Worm (Caenorhabditis elegans) whole organism, L2 larva: ENCODE data around the gene hint-3.

Experiments
- C34F6.9 ChIP-seq: fragments of 150-350 bp; optimal IDR thresholded peaks from 2 replicates; lab custom pipeline; 2014; ENCODE audit warnings: missing biosample characterization, missing genetic modification characterization
- F13H6.1 ChIP-seq: sonication (generic microtip); optimal IDR thresholded peaks from 2 replicates; lab custom pipeline; 2016; ENCODE audit warnings: missing genetic modification characterization, missing compliant biosample characterization
- R02D3.7 ChIP-seq: fragments of 150-350 bp; optimal IDR thresholded peaks from 2 replicates; lab custom pipeline; 2014; ENCODE audit warnings: missing biosample characterization, missing genetic modification characterization
- Y55F3AM.14 ChIP-seq: fragments of 200-800 bp; sonication (Bioruptor generic); optimal IDR thresholded peaks from 2 replicates; lab custom pipeline; 2018; ENCODE audit warnings: mild to moderate bottlenecking, missing genetic modification characterization, missing compliant biosample characterization
- ZK546.5 ChIP-seq: sonication (generic microtip); optimal IDR thresholded peaks from 2 replicates; lab custom pipeline; 2017; ENCODE audit warnings: missing biosample characterization, missing genetic modification characterization
- alr-1 ChIP-seq: fragments of 150-350 bp; optimal IDR thresholded peaks from 2 replicates; lab custom pipeline; 2014; ENCODE audit warnings: missing biosample characterization, missing genetic modification characterization
- aly-2 ChIP-seq: fragments of 150-350 bp; optimal IDR thresholded peaks from 2 replicates; lab custom pipeline; 2014; ENCODE audit warnings: missing biosample characterization, missing genetic modification characterization
- ama-1 ChIP-seq: fragments of 150-350 bp; optimal IDR thresholded peaks from 2 replicates; lab custom pipeline; 2018; ENCODE audit warnings: inconsistent platforms
- blmp-1 ChIP-seq: sonication (generic microtip); optimal IDR thresholded peaks from 2 replicates; lab custom pipeline; 2017; ENCODE audit warnings: missing genetic modification characterization, mild to moderate bottlenecking, missing compliant biosample characterization, antibody characterized with exemption, moderate library complexity; ENCODE audit not compliant: insufficient read depth
- ceh-16 ChIP-seq: fragments of 150-350 bp; optimal IDR thresholded peaks from 2 replicates; lab custom pipeline; 2014; ENCODE audit warnings: missing biosample characterization, missing genetic modification characterization
- ceh-82 ChIP-seq: fragments of 150-350 bp; optimal IDR thresholded peaks from 2 replicates; lab custom pipeline; 2014; ENCODE audit warnings: missing biosample characterization, missing genetic modification characterization
- crh-2 ChIP-seq: sonication (generic microtip); optimal IDR thresholded peaks from 2 replicates; lab custom pipeline; 2017; ENCODE audit warnings: missing biosample characterization, missing genetic modification characterization
- dmd-4 ChIP-seq: sonication (generic microtip); optimal IDR thresholded peaks from 2 replicates; lab custom pipeline; 2017; ENCODE audit warnings: missing biosample characterization, missing genetic modification characterization
- egl-27 ChIP-seq: sonication (generic microtip); optimal IDR thresholded peaks from 3 replicates; lab custom pipeline; 2017; ENCODE audit warnings: missing biosample characterization, missing genetic modification reagents, missing genetic modification characterization
- elt-1 ChIP-seq: fragments of 150-350 bp; optimal IDR thresholded peaks from 2 replicates; lab custom pipeline; 2014; ENCODE audit warnings: missing biosample characterization, missing genetic modification characterization
- fos-1 ChIP-seq: fragments of 150-350 bp; optimal IDR thresholded peaks from 2 replicates; lab custom pipeline; 2014; ENCODE audit warnings: missing biosample characterization, missing genetic modification characterization
- gmeb-1 ChIP-seq: fragments of 150-350 bp; optimal IDR thresholded peaks from 2 replicates; lab custom pipeline; 2014; ENCODE audit warnings: missing biosample characterization, missing genetic modification characterization
- lin-11 ChIP-seq: fragments of 150-350 bp; sonication (generic microtip); optimal IDR thresholded peaks from 2 replicates; lab custom pipeline; 2014; ENCODE audit warnings: missing biosample characterization, missing genetic modification characterization, inconsistent platforms, mixed read lengths
- lin-13 ChIP-seq: fragments of 150-350 bp; optimal IDR thresholded peaks from 2 replicates; lab custom pipeline; 2014; ENCODE audit warnings: missing biosample characterization, missing genetic modification reagents, missing genetic modification characterization
- lin-39 ChIP-seq: fragments of 150-350 bp; optimal IDR thresholded peaks from 2 replicates; lab custom pipeline; 2014; ENCODE audit warnings: missing biosample characterization, missing genetic modification reagents, missing genetic modification characterization
- lsy-2 ChIP-seq, 2 experiments: fragments of 150-350 bp in 1 of 2; sonication (generic microtip) in 1 of 2; optimal IDR thresholded peaks; 2 replicates each; lab custom pipeline; 2014 to 2017; ENCODE audit warnings: missing biosample characterization in 2 of 2, missing genetic modification characterization in 2 of 2
- mab-5 ChIP-seq: fragments of 150-350 bp; optimal IDR thresholded peaks from 2 replicates; lab custom pipeline; 2014; ENCODE audit warnings: missing biosample characterization, missing genetic modification characterization
- mbf-1 ChIP-seq: sonication (generic microtip); optimal IDR thresholded peaks from 2 replicates; lab custom pipeline; 2017; ENCODE audit warnings: missing biosample characterization, missing genetic modification characterization
- mdl-1 ChIP-seq, 2 experiments: fragments of 150-350 bp in 1 of 2; sonication (generic microtip) in 1 of 2; optimal IDR thresholded peaks; 2 replicates each; lab custom pipeline; 2017; ENCODE audit warnings: missing biosample characterization in 2 of 2, missing genetic modification characterization in 2 of 2
- nhr-11 ChIP-seq: fragments of 150-350 bp; optimal IDR thresholded peaks from 2 replicates; lab custom pipeline; 2014; ENCODE audit warnings: missing biosample characterization, missing genetic modification characterization
- nhr-12 ChIP-seq: fragments of 150-350 bp; optimal IDR thresholded peaks from 2 replicates; lab custom pipeline; 2014; ENCODE audit warnings: missing biosample characterization, missing genetic modification characterization
- nhr-129 ChIP-seq: fragments of 150-350 bp; optimal IDR thresholded peaks from 2 replicates; lab custom pipeline; 2014; ENCODE audit warnings: missing biosample characterization, missing genetic modification characterization
- nhr-21 ChIP-seq: fragments of 150-350 bp; optimal IDR thresholded peaks from 2 replicates; lab custom pipeline; 2014; ENCODE audit warnings: missing biosample characterization, missing genetic modification characterization
- nhr-23 ChIP-seq: fragments of 150-350 bp; optimal IDR thresholded peaks from 2 replicates; lab custom pipeline; 2014; ENCODE audit warnings: missing biosample characterization, missing genetic modification reagents, missing genetic modification characterization
- nhr-237 ChIP-seq: fragments of 150-350 bp; optimal IDR thresholded peaks from 2 replicates; lab custom pipeline; 2014; ENCODE audit warnings: missing biosample characterization, missing genetic modification characterization
- nhr-25 ChIP-seq: fragments of 150-350 bp; sonication (generic microtip); optimal IDR thresholded peaks from 3 replicates; lab custom pipeline; 2014; ENCODE audit warnings: missing biosample characterization, missing genetic modification characterization
- nhr-6 ChIP-seq: fragments of 150-350 bp; optimal IDR thresholded peaks from 2 replicates; lab custom pipeline; 2014; ENCODE audit warnings: missing biosample characterization, missing genetic modification characterization
- peb-1 ChIP-seq: fragments of 150-350 bp; optimal IDR thresholded peaks from 2 replicates; lab custom pipeline; 2014; ENCODE audit warnings: missing biosample characterization, missing genetic modification characterization
- sem-4 ChIP-seq: fragments of 150-350 bp; optimal IDR thresholded peaks from 2 replicates; lab custom pipeline; 2014; ENCODE audit warnings: missing biosample characterization, missing genetic modification reagents, missing genetic modification characterization
- sma-3 ChIP-seq: sonication (generic microtip); optimal IDR thresholded peaks from 2 replicates; lab custom pipeline; 2016; ENCODE audit warnings: missing genetic modification reagents, missing genetic modification characterization, missing compliant biosample characterization
- sma-9 ChIP-seq, 2 experiments: fragments of 150-350 bp in 1 of 2; sonication (generic microtip) in 1 of 2; optimal IDR thresholded peaks; 2 replicates each; lab custom pipeline; 2014 to 2016; ENCODE audit warnings: missing genetic modification characterization in 2 of 2, mild to moderate bottlenecking in 1 of 2, missing biosample characterization in 1 of 2, missing compliant biosample characterization in 1 of 2, missing genetic modification reagents in 1 of 2, moderate library complexity in 1 of 2
- snpc-4 ChIP-seq: fragments of 150-350 bp; optimal IDR thresholded peaks from 2 replicates; lab custom pipeline; 2014; ENCODE audit warnings: missing biosample characterization, missing genetic modification characterization
- unc-39 ChIP-seq: fragments of 150-350 bp; optimal IDR thresholded peaks from 2 replicates; lab custom pipeline; 2014; ENCODE audit warnings: missing biosample characterization, missing genetic modification characterization
- unc-55 ChIP-seq: fragments of 150-350 bp; sonication (generic microtip); optimal IDR thresholded peaks from 3 replicates; lab custom pipeline; 2014; ENCODE audit warnings: missing biosample characterization, missing genetic modification reagents, missing genetic modification characterization
- zag-1 ChIP-seq: fragments of 150-350 bp; optimal IDR thresholded peaks from 2 replicates; lab custom pipeline; 2014; ENCODE audit warnings: missing biosample characterization, missing genetic modification characterization
- ztf-1 ChIP-seq: fragments of 200-800 bp; sonication (Bioruptor generic); conservative IDR thresholded peaks from 2 replicates; pipeline ENCODE4 v1.3.6; 2022; ENCODE audit warnings: missing genetic modification characterization, missing compliant biosample characterization
- ztf-11 ChIP-seq: sonication (generic microtip); optimal IDR thresholded peaks from 2 replicates; lab custom pipeline; 2017; ENCODE audit warnings: missing biosample characterization, missing genetic modification characterization
- ztf-4 ChIP-seq: fragments of 150-350 bp; optimal IDR thresholded peaks from 2 replicates; lab custom pipeline; 2014; ENCODE audit warnings: missing biosample characterization, missing genetic modification characterization

hint-3 gene

ce11 chrV:7726927-7727326, 33.3 kb upstream of the hint-3 start (continued):
- TF ChIP-seq blmp-1 = no peak
- no peak for TF ChIP-seq alr-1 (tag; lab: Kevin White, UChicago)
- no peak for TF ChIP-seq mbf-1
- no peak for TF ChIP-seq ztf-11
- TF ChIP-seq nhr-11 (tag; lab: Kevin White, UChicago) = no peak

ce11 chrV:7728003-7728678, 32.1 kb upstream of the hint-3 start:
- no peak for TF ChIP-seq aly-2 (tag; lab: Kevin White, UChicago)
- peak; percentile 88 for TF ChIP-seq unc-55
- peak; percentile 77 for TF ChIP-seq mab-5 (tag; lab: Kevin White, UChicago)
- TF ChIP-seq F13H6.1 (tag; lab: Kevin White, UChicago) = peak; percentile 94
- TF ChIP-seq lin-11 = peak; percentile 41
- no peak for TF ChIP-seq elt-1 (tag; lab: Kevin White, UChicago)
- TF ChIP-seq nhr-12 (tag; lab: Kevin White, UChicago) = no peak
- peak; percentile 8 for TF ChIP-seq ZK546.5 (tag; lab: Kevin White, UChicago)
- no peak for TF ChIP-seq mbf-1
- no peak for TF ChIP-seq nhr-6 (tag; lab: Kevin White, UChicago)
- TF ChIP-seq C34F6.9 (tag; lab: Kevin White, UChicago) = peak; percentile 94
- peak; percentile 44 for TF ChIP-seq nhr-21 (tag; lab: Kevin White, UChicago)
- no peak for TF ChIP-seq alr-1 (tag; lab: Kevin White, UChicago)
- peak; percentile 78 for TF ChIP-seq crh-2 (tag; lab: Kevin White, UChicago)
- TF ChIP-seq ceh-16 (tag; lab: Kevin White, UChicago) = no peak
- TF ChIP-seq Y55F3AM.14 (GFP tag; lab: Kevin White, UChicago) = peak; percentile 88
- no peak for TF ChIP-seq nhr-23 (tag; lab: Kevin White, UChicago)
- peak; percentile 68 for TF ChIP-seq mdl-1 (tag; optimal IDR thresholded peaks at IDR 0.05; lab: Kevin White, UChicago)
- TF ChIP-seq lin-13 = peak; percentile 71
- TF ChIP-seq sma-9 (GFP tag; optimal IDR thresholded peaks at IDR 0.05; lab: Kevin White, UChicago) = peak; percentile 89
- no peak for TF ChIP-seq sma-9 (tag; optimal IDR thresholded peaks at IDR 0.05; lab: Kevin White, UChicago)
- TF ChIP-seq nhr-25 = peak; percentile 52
- no peak for TF ChIP-seq ama-1
- TF ChIP-seq lsy-2 (tag; optimal IDR thresholded peaks at IDR 0.05; lab: Kevin White, UChicago) = peak; percentile 51 to 75
- peak; percentile 85 for TF ChIP-seq blmp-1
- TF ChIP-seq egl-27 (tag; lab: Kevin White, UChicago) = peak; percentile 42
- TF ChIP-seq ztf-4 = peak; percentile 67
- TF ChIP-seq nhr-129 (tag; lab: Kevin White, UChicago) = peak; percentile 91
- TF ChIP-seq ztf-1 (GFP tag; lab: Robert Waterston, UW) = no peak
- no peak for TF ChIP-seq gmeb-1 (tag; lab: Kevin White, UChicago)
- no peak for TF ChIP-seq fos-1 (tag; lab: Kevin White, UChicago)
- TF ChIP-seq sem-4 = peak; percentile 50
- peak; percentile 93 for TF ChIP-seq zag-1
- TF ChIP-seq nhr-237 (tag; lab: Kevin White, UChicago) = no peak

- TF ChIP-seq ztf-1 (GFP tag; lab: Robert Waterston, UW) (no peak), dmd-4 (tag; lab: Kevin White, UChicago) (no peak), zag-1 (no peak), nhr-23 (tag; lab: Kevin White, UChicago) (no peak)
These were observed 31.6 kb upstream of the hint-3 start, which contains the start of gene Y97E10C.1 for ce11 chrV:7728679-7729027. Gene Y97E10C.1 (plus strand): TSS chrV:7728879.

- TF ChIP-seq blmp-1 = no peak
- TF ChIP-seq lsy-2 (tag; optimal IDR thresholded peaks at IDR 0.05; lab: Kevin White, UChicago) = peak in 1 of 2 experiments; percentile 52
- no peak for TF ChIP-seq mbf-1
- TF ChIP-seq aly-2 (tag; lab: Kevin White, UChicago) = no peak
- TF ChIP-seq ZK546.5 (tag; lab: Kevin White, UChicago) = no peak
- no peak for TF ChIP-seq snpc-4
- TF ChIP-seq nhr-237 (tag; lab: Kevin White, UChicago) = no peak
- no peak for TF ChIP-seq egl-27 (tag; lab: Kevin White, UChicago)
- TF ChIP-seq dmd-4 (tag; lab: Kevin White, UChicago) = no peak
- no peak for TF ChIP-seq nhr-23 (tag; lab: Kevin White, UChicago)
- TF ChIP-seq lin-39 (tag; lab: Kevin White, UChicago) = no peak
- TF ChIP-seq mab-5 (tag; lab: Kevin White, UChicago) = no peak
- peak; percentile 57 for TF ChIP-seq sma-3
- no peak for TF ChIP-seq R02D3.7 (tag; lab: Kevin White, UChicago)
- TF ChIP-seq nhr-6 (tag; lab: Kevin White, UChicago) = peak; percentile 20
- peak; percentile 63 for TF ChIP-seq ztf-4
- no peak for TF ChIP-seq lin-11
- no peak for TF ChIP-seq unc-39
- TF ChIP-seq gmeb-1 (tag; lab: Kevin White, UChicago) = peak; percentile 42
- peak; percentile 63 for TF ChIP-seq fos-1 (tag; lab: Kevin White, UChicago)
- no peak for TF ChIP-seq peb-1 (tag; lab: Kevin White, UChicago)
- peak; percentile 24 for TF ChIP-seq unc-55
- no peak for TF ChIP-seq alr-1 (tag; lab: Kevin White, UChicago)
- no peak for TF ChIP-seq nhr-11 (tag; lab: Kevin White, UChicago)
- peak; percentile 68 for TF ChIP-seq F13H6.1 (tag; lab: Kevin White, UChicago)
- TF ChIP-seq nhr-12 (tag; lab: Kevin White, UChicago) = no peak
- TF ChIP-seq nhr-21 (tag; lab: Kevin White, UChicago) = peak; percentile 49
- TF ChIP-seq ceh-82 (tag; lab: Kevin White, UChicago) = no peak
- no peak for TF ChIP-seq zag-1
- TF ChIP-seq ztf-1 (GFP tag; lab: Robert Waterston, UW) = no peak
- TF ChIP-seq nhr-25 = peak; percentile 46
- TF ChIP-seq lin-13 = peak; percentile 44
These were observed 29.8 kb upstream of the hint-3 start for ce11 chrV:7730488-7730887.
